Fruit fly (Drosophila melanogaster): ENCODE measurements around the gene CG12231.

- TF ChIP-seq rn (GFP tag; IDR thresholded peaks at IDR 0.05) (no peak), CG13204 (GFP tag; optimal IDR thresholded peaks at IDR 0.05) (no peak), CG8301 (tag; optimal IDR thresholded peaks at IDR 0.05) (no peak), CG12605 (GFP tag; IDR thresholded peaks at IDR 0.05) (no peak), CG4496 (GFP tag; IDR thresholded peaks at IDR 0.05) (no peak), gl (tag; optimal IDR thresholded peaks at IDR 0.05) (no peak), Pif1A (GFP tag; optimal IDR thresholded peaks at IDR 0.05) (no peak), CG34367 (tag; optimal IDR thresholded peaks at IDR 0.05) (no peak), EcR (GFP tag; optimal IDR thresholded peaks at IDR 0.05) (no peak), D1 (tag; optimal IDR thresholded peaks at IDR 0.05) (no peak), Pif1B (GFP tag; optimal IDR thresholded peaks at IDR 0.05) (no peak), CG10348 (GFP tag; IDR thresholded peaks at IDR 0.05) (no peak), CG8159 (tag; optimal IDR thresholded peaks at IDR 0.05) (no peak)
These were observed at the start of gene CG12231 for dm6 chrX:19531642-19532041.

Measured in whole organism, pupa.